Worm (Caenorhabditis elegans): Measurements from ENCODE around the gene acr-20.

DNA sequence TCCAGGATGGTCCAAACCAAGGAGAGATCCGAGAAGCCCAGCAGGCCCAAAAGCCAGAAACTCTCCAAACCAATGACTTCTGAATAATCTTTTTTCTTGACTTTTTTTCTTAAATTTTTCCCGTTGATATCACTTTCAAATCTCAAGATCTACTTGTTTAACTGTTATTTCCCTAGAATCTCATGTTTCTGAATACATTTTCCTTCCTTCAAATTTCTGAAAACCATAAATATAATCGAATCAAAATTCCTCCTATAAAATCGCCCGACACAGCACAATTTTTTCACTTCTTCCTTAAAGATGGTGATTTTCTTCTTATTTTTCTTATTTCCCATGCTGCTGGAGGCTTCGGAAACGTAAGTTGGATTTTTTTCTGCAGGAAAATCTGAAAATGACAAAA, 10.5 kb upstream of the acr-20 start, which contains the start of gene F26H11.8:
- TF ChIP-seq zip-4 (GFP tag; optimal IDR thresholded peaks at IDR 0.05) (no peak), tbx-2 (tag; optimal IDR thresholded peaks at IDR 0.05) (no peak), lin-15B (tag; optimal IDR thresholded peaks at IDR 0.05) (no peak), ama-1 (optimal IDR thresholded peaks at IDR 0.05) (no peak), unc-62 (GFP tag; optimal IDR thresholded peaks at IDR 0.05) (no peak)
